Fruit fly (Drosophila melanogaster): ENCODE results near the gene CG9098.

- TF ChIP-seq CG8301 (tag; optimal IDR thresholded peaks at IDR 0.05) (peak; percentile 53), CG8159 (tag; optimal IDR thresholded peaks at IDR 0.05) (peak; percentile 83), CG14655 (GFP tag; optimal IDR thresholded peaks at IDR 0.05) (peak; percentile 77), CG17806 (tag; optimal IDR thresholded peaks at IDR 0.05) (peak; percentile 76), fd96Ca (GFP tag; IDR thresholded peaks at IDR 0.05) (peak; percentile 51; the same call in 2 of the 3 replicates), CG34367 (tag; optimal IDR thresholded peaks at IDR 0.05) (peak; percentile 40), gl (tag; optimal IDR thresholded peaks at IDR 0.05) (peak; percentile 32), CG4496 (GFP tag; IDR thresholded peaks at IDR 0.05) (0 out of 3 replicates have a peak, but pooled peaks have one; percentile 20), CG32121 (GFP tag; IDR thresholded peaks at IDR 0.05) (no peak)
Measured at dm6 chr2L:6022793-6023192, 10.7 kb upstream of the CG9098 start.
